Worm (Caenorhabditis elegans): ENCODE results near the gene K03B4.6.

DNA sequence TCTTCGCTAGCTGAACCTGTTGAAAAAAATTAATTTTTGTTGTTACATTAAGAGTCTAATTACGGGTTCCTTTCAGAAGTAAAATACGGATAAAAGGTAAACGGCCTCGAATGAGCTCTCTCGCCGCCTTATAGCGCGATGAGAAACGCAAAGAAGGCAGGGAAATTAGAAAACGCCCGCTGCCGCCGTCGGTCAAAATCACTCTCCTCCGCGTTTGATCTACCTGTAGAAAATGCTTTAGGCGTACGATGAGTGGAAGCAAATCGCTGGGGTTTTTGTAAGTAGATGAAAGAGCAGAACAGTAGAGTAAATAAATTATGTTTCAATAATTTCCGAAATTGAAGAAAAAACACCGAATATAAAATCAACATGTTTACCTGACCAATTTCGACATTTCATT, 38.8 kb downstream of the K03B4.6 start:
- TF ChIP-seq zip-8 (tag; optimal IDR thresholded peaks at IDR 0.05), result no peak
- no peak for TF ChIP-seq unc-39 (tag; optimal IDR thresholded peaks at IDR 0.05)
- TF ChIP-seq nhr-12 (tag; optimal IDR thresholded peaks at IDR 0.05), result no peak
- TF ChIP-seq nhr-237 (tag; optimal IDR thresholded peaks at IDR 0.05), result no peak
